Worm (Caenorhabditis elegans): ENCODE results near the gene Y46H3D.8.

DNA sequence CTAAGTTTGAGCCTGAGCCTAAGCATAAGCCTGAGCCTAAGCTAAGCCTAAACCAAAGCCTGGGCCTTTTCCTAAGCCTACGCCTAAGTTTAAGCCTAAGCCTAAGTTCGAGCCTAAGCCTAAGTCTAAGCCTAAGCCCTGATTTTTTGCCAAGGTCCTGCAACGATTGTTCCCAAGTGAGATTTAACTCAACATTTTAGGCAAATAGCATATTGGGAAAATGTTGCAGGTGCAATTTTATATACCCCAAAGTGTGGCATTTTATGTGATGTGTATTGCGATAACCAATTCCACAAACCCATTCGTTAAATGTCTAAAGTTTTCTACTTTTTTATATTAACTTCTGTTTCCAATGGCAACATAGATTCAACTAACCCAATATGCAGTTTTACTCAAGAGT, 31.2 kb upstream of the Y46H3D.8 start, which contains the start of gene irld-40:
- no peak for TF ChIP-seq flt-1 (GFP tag; IDR thresholded peaks at IDR 0.05)
- TF ChIP-seq ztf-29 (GFP tag; IDR thresholded peaks at IDR 0.05), result no peak
- no peak for TF ChIP-seq ref-1 (GFP tag; conservative IDR thresholded peaks at IDR 0.05)
